Worm (Caenorhabditis elegans) whole organism, L4 larva: ENCODE data around the gene C34D4.3.

ENCODE experiments used
- F49E8.2 ChIP-seq: sonication (generic microtip); optimal IDR thresholded peaks from 2 replicates; lab custom pipeline; 2016; ENCODE audit warnings: missing compliant biosample characterization, mild to moderate bottlenecking, missing genetic modification characterization, borderline replicate concordance
- Y48G9A.11 ChIP-seq: fragments of 200-800 bp; sonication (Bioruptor generic); IDR thresholded peaks from 2 replicates; pipeline ENCODE4 v1.3.6; 2022; ENCODE audit warnings: missing genetic modification reagents, missing genetic modification characterization, missing compliant biosample characterization
- Y5F2A.4 ChIP-seq: fragments of 200-800 bp; sonication (Bioruptor generic); optimal IDR thresholded peaks from 2 replicates; lab custom pipeline; 2018; ENCODE audit warnings: mild to moderate bottlenecking, missing genetic modification characterization, missing compliant biosample characterization
- aha-1 ChIP-seq: fragments of 150-350 bp; peaks from one replicate; lab custom pipeline; 2014; ENCODE audit warnings: missing biosample characterization, missing genetic modification characterization
- ama-1 ChIP-seq: fragments of 150-350 bp; optimal IDR thresholded peaks from 2 replicates; lab custom pipeline; 2014; ENCODE audit warnings: inconsistent platforms, mixed read lengths
- arid-1 ChIP-seq: fragments of 200-800 bp; sonication (Bioruptor generic); conservative IDR thresholded peaks from 2 replicates; pipeline ENCODE4 v1.3.6; 2022; ENCODE audit warnings: missing genetic modification reagents, missing genetic modification characterization, missing compliant biosample characterization
- attf-4 ChIP-seq: sonication (generic microtip); optimal IDR thresholded peaks from 3 replicates; lab custom pipeline; 2017; ENCODE audit warnings: missing biosample characterization, missing genetic modification characterization
- ceh-28 ChIP-seq: fragments of 150-350 bp; optimal IDR thresholded peaks from 2 replicates; lab custom pipeline; 2014; ENCODE audit warnings: missing biosample characterization, missing genetic modification reagents, missing genetic modification characterization
- ceh-82 ChIP-seq: sonication (generic microtip); optimal IDR thresholded peaks from 2 replicates; lab custom pipeline; 2017; ENCODE audit warnings: missing biosample characterization, missing genetic modification characterization
- ces-1 ChIP-seq: fragments of 150-350 bp; sonication (generic microtip); optimal IDR thresholded peaks from 4 replicates; lab custom pipeline; 2014; ENCODE audit warnings: missing biosample characterization, missing genetic modification reagents, missing genetic modification characterization
- daf-12 ChIP-seq: fragments of 150-350 bp; optimal IDR thresholded peaks from 2 replicates; lab custom pipeline; 2014; ENCODE audit warnings: missing biosample characterization, missing genetic modification reagents, missing genetic modification characterization
- daf-16 ChIP-seq, 3 experiments: sonication (generic microtip); optimal IDR thresholded peaks; 2 replicates each; lab custom pipeline; 2016 to 2017; ENCODE audit warnings: missing genetic modification characterization in 3 of 3, missing genetic modification reagents in 3 of 3, mild to moderate bottlenecking in 2 of 3, missing compliant biosample characterization in 2 of 3, missing biosample characterization in 1 of 3, moderate library complexity in 1 of 3
- dmd-6 ChIP-seq: fragments of 200-800 bp; sonication (Bioruptor generic); IDR thresholded peaks from 2 replicates; pipeline ENCODE4 v1.3.6; 2022; ENCODE audit warnings: missing genetic modification reagents, missing genetic modification characterization, missing compliant biosample characterization
- dpl-1 ChIP-seq: fragments of 150-350 bp; optimal IDR thresholded peaks from 2 replicates; lab custom pipeline; 2014; ENCODE audit warnings: missing biosample characterization, missing genetic modification reagents, missing genetic modification characterization
- hlh-11 ChIP-seq: fragments of 200-800 bp; sonication (Bioruptor generic); optimal IDR thresholded peaks from 2 replicates; lab custom pipeline; 2018; ENCODE audit warnings: mild to moderate bottlenecking, missing genetic modification characterization, missing compliant biosample characterization
- hlh-30 ChIP-seq: sonication (generic microtip); optimal IDR thresholded peaks from 2 replicates; lab custom pipeline; 2017; ENCODE audit warnings: antibody characterized with exemption, mild to moderate bottlenecking, missing genetic modification characterization, missing compliant biosample characterization; ENCODE audit not compliant: insufficient read depth
- hmg-1.1 ChIP-seq: fragments of 200-800 bp; sonication (Bioruptor generic); IDR thresholded peaks from 2 replicates; pipeline ENCODE4 v1.3.6; 2022; ENCODE audit warnings: missing genetic modification reagents, missing genetic modification characterization, missing compliant biosample characterization
- lim-7 ChIP-seq: fragments of 200-800 bp; sonication (Bioruptor generic); IDR thresholded peaks from 2 replicates; pipeline ENCODE4 v1.3.6; 2022; ENCODE audit warnings: missing genetic modification characterization, missing compliant biosample characterization
- lin-1 ChIP-seq: fragments of 200-800 bp; sonication (Bioruptor generic); IDR thresholded peaks from 2 replicates; pipeline ENCODE4 v1.3.6; 2022; ENCODE audit warnings: missing genetic modification reagents, missing genetic modification characterization, missing compliant biosample characterization
- lin-13 ChIP-seq: fragments of 150-350 bp; optimal IDR thresholded peaks from 2 replicates; lab custom pipeline; 2014; ENCODE audit warnings: missing biosample characterization, missing genetic modification reagents, missing genetic modification characterization
- lin-29 ChIP-seq: fragments of 200-800 bp; sonication (Bioruptor generic); IDR thresholded peaks from 2 replicates; pipeline ENCODE4 v1.3.6; 2022; ENCODE audit warnings: missing genetic modification reagents, missing genetic modification characterization, missing compliant biosample characterization
- lin-38 ChIP-seq: fragments of 200-800 bp; sonication (Bioruptor generic); IDR thresholded peaks from 2 replicates; pipeline ENCODE4 v1.3.6; 2022; ENCODE audit warnings: missing genetic modification reagents, missing genetic modification characterization, missing compliant biosample characterization
- lsy-2 ChIP-seq, 2 experiments: fragments of 150-350 bp in 1 of 2; sonication (generic microtip) in 1 of 2; optimal IDR thresholded peaks; 2 replicates each; lab custom pipeline; 2014 to 2017; ENCODE audit warnings: missing biosample characterization in 2 of 2, missing genetic modification characterization in 2 of 2
- mep-1 ChIP-seq: fragments of 150-350 bp; sonication (generic microtip); optimal IDR thresholded peaks from 3 replicates; lab custom pipeline; 2014; ENCODE audit warnings: missing biosample characterization, missing genetic modification characterization
- mes-2 ChIP-seq: sonication (generic microtip); optimal IDR thresholded peaks from 2 replicates; lab custom pipeline; 2016; ENCODE audit warnings: missing genotype, mild to moderate bottlenecking, missing genetic modification characterization, missing compliant biosample characterization; ENCODE audit not compliant: poor library complexity, severe bottlenecking
- mxl-2 ChIP-seq: fragments of 200-800 bp; sonication (Bioruptor generic); conservative IDR thresholded peaks from 2 replicates; pipeline ENCODE4 v1.3.6; 2022; ENCODE audit warnings: missing genetic modification reagents, missing genetic modification characterization, missing compliant biosample characterization
- nhr-10 ChIP-seq: fragments of 150-350 bp; optimal IDR thresholded peaks from 2 replicates; lab custom pipeline; 2014; ENCODE audit warnings: missing biosample characterization, missing genetic modification characterization
- nhr-28 ChIP-seq: fragments of 150-350 bp; optimal IDR thresholded peaks from 2 replicates; lab custom pipeline; 2014; ENCODE audit warnings: missing biosample characterization, missing genetic modification characterization
- nhr-42 ChIP-seq: fragments of 200-800 bp; sonication (Bioruptor generic); IDR thresholded peaks from 2 replicates; pipeline ENCODE4 v1.3.6; 2022; ENCODE audit warnings: missing genetic modification characterization, missing compliant biosample characterization
- nhr-48 ChIP-seq: sonication (generic microtip); optimal IDR thresholded peaks from 2 replicates; lab custom pipeline; 2016; ENCODE audit warnings: mild to moderate bottlenecking, missing genetic modification characterization, missing compliant biosample characterization
- nhr-77 ChIP-seq: fragments of 150-350 bp; optimal IDR thresholded peaks from 2 replicates; lab custom pipeline; 2014; ENCODE audit warnings: missing biosample characterization, missing genetic modification characterization
- pha-4 ChIP-seq, 2 experiments: fragments of 150-350 bp in 1 of 2; fragments of 200-800 bp in 1 of 2; sonication (Bioruptor generic) in 1 of 2; IDR thresholded peaks in 1 of 2; optimal IDR thresholded peaks in 1 of 2; 2 replicates each; pipeline versions ENCODE4 v1.3.6 to Lab custom; 2014 to 2022; ENCODE audit warnings: missing genetic modification characterization in 2 of 2, missing genetic modification reagents in 2 of 2, missing biosample characterization in 1 of 2, missing compliant biosample characterization in 1 of 2
- rbr-2 ChIP-seq: sonication (generic microtip); optimal IDR thresholded peaks from 2 replicates; lab custom pipeline; 2016; ENCODE audit warnings: missing genotype, missing genetic modification characterization, missing compliant biosample characterization
- sdz-12 ChIP-seq: fragments of 200-800 bp; sonication (Bioruptor generic); optimal IDR thresholded peaks from 2 replicates; lab custom pipeline; 2018; ENCODE audit warnings: mild to moderate bottlenecking, missing genetic modification characterization, missing compliant biosample characterization
- skn-1 ChIP-seq: fragments of 150-350 bp; optimal IDR thresholded peaks from 2 replicates; lab custom pipeline; 2014; ENCODE audit warnings: missing biosample characterization, missing genetic modification characterization
- snpc-1.2 ChIP-seq: fragments of 200-800 bp; sonication (Bioruptor generic); IDR thresholded peaks from 2 replicates; pipeline ENCODE4 v1.3.6; 2022; ENCODE audit warnings: missing genetic modification reagents, missing genetic modification characterization, missing compliant biosample characterization
- tag-97 ChIP-seq: fragments of 200-800 bp; sonication (Bioruptor generic); IDR thresholded peaks from 2 replicates; pipeline ENCODE4 v1.3.6; 2022; ENCODE audit warnings: missing genetic modification characterization, missing compliant biosample characterization
- unc-130 ChIP-seq: sonication (generic microtip); optimal IDR thresholded peaks from 2 replicates; lab custom pipeline; 2016; ENCODE audit warnings: missing genetic modification reagents, missing genetic modification characterization, missing compliant biosample characterization
- vab-7 ChIP-seq: fragments of 200-800 bp; sonication (Bioruptor generic); IDR thresholded peaks from 2 replicates; pipeline ENCODE4 v1.3.6; 2022; ENCODE audit warnings: missing genetic modification reagents, missing genetic modification characterization, missing compliant biosample characterization
- zag-1 ChIP-seq: fragments of 150-350 bp; optimal IDR thresholded peaks from 2 replicates; lab custom pipeline; 2014; ENCODE audit warnings: missing biosample characterization, missing genetic modification characterization
- ztf-11 ChIP-seq: fragments of 150-350 bp; optimal IDR thresholded peaks from 2 replicates; lab custom pipeline; 2014; ENCODE audit warnings: missing biosample characterization, missing genetic modification characterization
- ztf-7 ChIP-seq: fragments of 150-350 bp; optimal IDR thresholded peaks from 2 replicates; lab custom pipeline; 2014; ENCODE audit warnings: missing biosample characterization, missing genetic modification characterization

The C34D4.3 gene

DNA sequence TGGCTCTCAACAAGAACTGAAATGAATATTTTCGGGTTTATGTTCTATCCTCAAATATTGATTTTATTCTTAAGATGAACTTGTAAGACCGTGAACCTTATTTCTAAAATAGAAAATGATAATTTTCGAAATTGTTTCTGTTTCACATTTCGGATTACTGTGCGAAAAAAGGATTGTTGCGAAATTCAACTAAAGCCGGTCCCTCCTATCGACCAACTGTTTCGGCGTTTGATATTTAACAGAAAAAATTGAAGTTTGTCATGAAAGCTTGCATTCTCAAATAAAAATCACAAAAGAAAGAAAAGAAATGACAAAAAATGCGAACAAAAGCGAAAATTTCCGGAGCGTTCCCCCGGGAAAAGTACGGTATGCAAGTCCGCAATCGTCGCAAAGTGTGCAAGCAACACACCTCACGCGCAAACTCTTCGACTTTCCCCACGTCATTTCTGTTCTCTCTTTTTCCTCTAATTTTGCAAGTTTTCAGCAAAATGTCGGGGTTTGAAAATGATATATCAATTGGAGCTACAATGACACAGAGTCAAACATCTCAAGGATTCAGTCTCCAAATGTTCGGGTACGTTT lies 4.4 kb upstream of the C34D4.3 start, which contains the start of gene C34D4.4:
Gene C34D4.4 (plus strand): TSS at position 342 of the 582 bp plus-strand sequence.
- no peak for TF ChIP-seq ceh-28 (tag; lab: Kevin White, UChicago)
- no peak for TF ChIP-seq sdz-12 (GFP tag; lab: Kevin White, UChicago)
- TF ChIP-seq hlh-30 (tag; lab: Kevin White, UChicago) = peak; percentile 1
- TF ChIP-seq mes-2 (tag; lab: Kevin White, UChicago) = peak; percentile 52
- TF ChIP-seq tag-97 = no peak
- TF ChIP-seq nhr-42 (GFP tag; lab: Robert Waterston, UW) = no peak
- TF ChIP-seq ceh-82 (tag; lab: Kevin White, UChicago) = no peak
- no peak for TF ChIP-seq skn-1 (tag; lab: Kevin White, UChicago)
- no peak for TF ChIP-seq lin-38
- no peak for TF ChIP-seq ces-1 (GFP tag; lab: Kevin White, UChicago)
- TF ChIP-seq nhr-77 (tag; lab: Kevin White, UChicago) = no peak
- no peak for TF ChIP-seq mxl-2
- no peak for TF ChIP-seq hmg-1.1 (GFP tag; lab: Robert Waterston, UW)
- TF ChIP-seq aha-1 = peak; percentile 56
- TF ChIP-seq ama-1 (lab: Kevin White, UChicago) = peak; percentile 46
- TF ChIP-seq daf-12 (tag; lab: Kevin White, UChicago) = no peak
- TF ChIP-seq lim-7 (GFP tag; lab: Robert Waterston, UW) = no peak
- TF ChIP-seq daf-16 (GFP tag; optimal IDR thresholded peaks at IDR 0.05; lab: Kevin White, UChicago) = no peak
- TF ChIP-seq daf-16 (tag; optimal IDR thresholded peaks at IDR 0.05; lab: Kevin White, UChicago) = peak; percentile 10
- no peak for TF ChIP-seq nhr-48 (tag; lab: Kevin White, UChicago)
- peak; percentile 44 to 96 for TF ChIP-seq lsy-2 (tag; optimal IDR thresholded peaks at IDR 0.05; lab: Kevin White, UChicago)
- TF ChIP-seq hlh-11 (tag; lab: Kevin White, UChicago) = peak; percentile 25
- TF ChIP-seq pha-4 (GFP tag; IDR thresholded peaks at IDR 0.05; lab: Robert Waterston, UW) = no peak
- peak; percentile 13 for TF ChIP-seq pha-4 (tag; optimal IDR thresholded peaks at IDR 0.05; lab: Kevin White, UChicago)
- no peak for TF ChIP-seq snpc-1.2
- TF ChIP-seq lin-1 (GFP tag; lab: Robert Waterston, UW) = no peak
- TF ChIP-seq nhr-28 (tag; lab: Kevin White, UChicago) = peak; percentile 5
- no peak for TF ChIP-seq ztf-11
- TF ChIP-seq Y48G9A.11 = no peak
- TF ChIP-seq dmd-6 = 0 out of 2 replicates have a peak, but pooled peaks have one; percentile 15
- peak; percentile 41 for TF ChIP-seq mep-1
- no peak for TF ChIP-seq ztf-7
- TF ChIP-seq lin-13 (GFP tag; lab: Kevin White, UChicago) = peak; percentile 27
- TF ChIP-seq zag-1 (tag; lab: Kevin White, UChicago) = no peak
- TF ChIP-seq arid-1 (GFP tag; lab: Robert Waterston, UW) = 0 out of 2 replicates have a peak, but pooled peaks have one; percentile 37
- no peak for TF ChIP-seq attf-4 (tag; lab: Kevin White, UChicago)
- TF ChIP-seq F49E8.2 (tag; lab: Kevin White, UChicago) = no peak
- TF ChIP-seq lin-29 (GFP tag; lab: Robert Waterston, UW) = no peak
- peak; percentile 58 for TF ChIP-seq dpl-1 (GFP tag; lab: Kevin White, UChicago)
- no peak for TF ChIP-seq vab-7 (GFP tag; lab: Robert Waterston, UW)

DNA sequence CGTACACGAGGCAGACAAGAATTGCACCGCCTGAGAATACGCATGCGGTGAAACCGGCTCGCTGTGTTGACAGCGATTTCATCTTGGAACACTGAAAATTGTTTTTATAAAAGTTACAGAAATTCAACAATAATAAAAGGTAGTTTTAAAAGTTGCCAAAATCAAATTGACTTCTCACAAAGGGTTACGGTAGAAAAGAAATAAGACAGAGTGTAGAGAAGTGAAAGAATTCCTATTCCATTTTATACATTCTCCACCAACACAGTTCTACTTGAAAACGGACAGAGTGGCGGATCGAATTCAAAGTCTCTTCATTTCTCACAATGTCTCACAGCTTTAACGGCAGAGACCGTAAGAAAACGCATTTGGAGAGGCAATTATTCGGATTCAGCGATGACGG lies 1.1 kb upstream of the C34D4.3 start, which contains the start of gene col-113:
Gene col-113 (minus strand): TSS at position 101 of the 400 bp plus-strand sequence.
- no peak for TF ChIP-seq rbr-2 (tag; lab: Kevin White, UChicago)
- TF ChIP-seq unc-130 (GFP tag; lab: Kevin White, UChicago) = no peak
- no peak for TF ChIP-seq nhr-10
- no peak for TF ChIP-seq Y5F2A.4 (GFP tag; lab: Kevin White, UChicago)
- TF ChIP-seq nhr-77 (tag; lab: Kevin White, UChicago) = no peak
